Fruit fly (Drosophila melanogaster): ENCODE measurements around the gene Ptp61F.

The Ptp61F gene

DNA sequence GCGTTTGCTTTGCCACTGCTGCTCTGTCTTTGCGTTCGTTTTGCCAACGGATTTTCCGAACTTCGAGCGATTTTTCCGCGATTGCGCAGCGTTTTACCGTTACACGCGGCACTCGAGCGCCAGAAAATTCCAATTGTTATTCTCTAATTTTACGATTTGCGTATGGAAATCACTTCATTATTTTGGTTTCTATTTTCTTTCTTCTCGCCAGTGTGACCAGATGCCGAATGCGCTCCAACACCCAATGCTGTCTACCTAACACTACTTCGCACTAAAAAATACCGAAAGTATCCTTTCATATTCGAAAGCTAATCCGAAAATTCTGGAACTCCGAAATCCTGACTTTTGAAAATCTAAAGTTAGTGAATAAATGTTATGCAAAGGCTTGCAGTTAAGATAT lies 21.4 kb upstream of the Ptp61F start, which contains the start of gene CG12084 (continued):
- TF ChIP-seq HmgZ (tag; optimal IDR thresholded peaks at IDR 0.05) (peak; percentile 2), Dek (tag; optimal IDR thresholded peaks at IDR 0.05) (no peak), CG16779 (GFP tag; IDR thresholded peaks at IDR 0.05) (no peak), pho (GFP tag; optimal IDR thresholded peaks at IDR 0.05) (no peak), Nf-YB (GFP tag; optimal IDR thresholded peaks at IDR 0.05) (no peak), CG12155 (GFP tag; optimal IDR thresholded peaks at IDR 0.05) (no peak), gro (GFP tag; optimal IDR thresholded peaks at IDR 0.05) (no peak), CG7963 (GFP tag; IDR thresholded peaks at IDR 0.05; ENCODE audit: partially characterized antibody) (no peak), CG2875 (GFP tag; optimal IDR thresholded peaks at IDR 0.05) (no peak), CG3726 (GFP tag; IDR thresholded peaks at IDR 0.05) (no peak), prd (optimal IDR thresholded peaks at IDR 0.05) (no peak), prd (GFP tag; IDR thresholded peaks at IDR 0.05) (no peak), mirr (GFP tag; optimal IDR thresholded peaks at IDR 0.05) (no peak), Xbp1 (GFP tag; optimal IDR thresholded peaks at IDR 0.05) (no peak), Atf6 (GFP tag; IDR thresholded peaks at IDR 0.05) (no peak), CG33213 (GFP tag; optimal IDR thresholded peaks at IDR 0.05) (peak; percentile 21), CG6854 (GFP tag; optimal IDR thresholded peaks at IDR 0.05) (peak; percentile 20), CG18619 (GFP tag; optimal IDR thresholded peaks at IDR 0.05) (no peak), br (optimal IDR thresholded peaks at IDR 0.05) (no peak), eyg (GFP tag; optimal IDR thresholded peaks at IDR 0.05) (no peak), CG7786 (GFP tag; optimal IDR thresholded peaks at IDR 0.05) (no peak), Fer3 (tag; optimal IDR thresholded peaks at IDR 0.05) (no peak), CG9215 (GFP tag; IDR thresholded peaks at IDR 0.05) (no peak), wek (GFP tag; optimal IDR thresholded peaks at IDR 0.05) (no peak), ro (GFP tag; IDR thresholded peaks at IDR 0.05) (no peak), Opbp (GFP tag; IDR thresholded peaks at IDR 0.05; ENCODE audit: partially characterized antibody) (no peak), HLH54F (GFP tag; optimal IDR thresholded peaks at IDR 0.05) (no peak), CG3163 (GFP tag; optimal IDR thresholded peaks at IDR 0.05) (no peak), CG3847 (GFP tag; IDR thresholded peaks at IDR 0.05) (no peak), NfI (GFP tag; optimal IDR thresholded peaks at IDR 0.05) (no peak), so (GFP tag; IDR thresholded peaks at IDR 0.05) (no peak), maf-S (GFP tag; optimal IDR thresholded peaks at IDR 0.05) (no peak), CG16863 (GFP tag; optimal IDR thresholded peaks at IDR 0.05) (no peak), MTF-1 (GFP tag; optimal IDR thresholded peaks at IDR 0.05; ENCODE audit: borderline replicate concordance) (no peak), danr (GFP tag; IDR thresholded peaks at IDR 0.05) (no peak), CG13296 (GFP tag; optimal IDR thresholded peaks at IDR 0.05) (no peak), ATbp (GFP tag; optimal IDR thresholded peaks at IDR 0.05) (peak; percentile 83), da (GFP tag; optimal IDR thresholded peaks at IDR 0.05) (no peak), CG4730 (GFP tag; IDR thresholded peaks at IDR 0.05) (no peak), CG15011 (GFP tag; optimal IDR thresholded peaks at IDR 0.05) (no peak), HLH3B (GFP tag; IDR thresholded peaks at IDR 0.05) (no peak), disco-r (GFP tag; optimal IDR thresholded peaks at IDR 0.05) (no peak), CG4424 (GFP tag; optimal IDR thresholded peaks at IDR 0.05) (no peak), sens (GFP tag) (peak; percentile 70), CG14014 (GFP tag; IDR thresholded peaks at IDR 0.05) (no peak), CG9727 (GFP tag; optimal IDR thresholded peaks at IDR 0.05) (no peak), dimm (GFP tag; IDR thresholded peaks at IDR 0.05) (no peak), Ets97D (GFP tag; optimal IDR thresholded peaks at IDR 0.05) (peak; percentile 27), crol (GFP tag; IDR thresholded peaks at IDR 0.05) (no peak), CG10267 (tag; optimal IDR thresholded peaks at IDR 0.05) (peak; percentile 64), CG17328 (GFP tag; IDR thresholded peaks at IDR 0.05) (no peak), zf30C (GFP tag; optimal IDR thresholded peaks at IDR 0.05) (no peak), inv (GFP tag; IDR thresholded peaks at IDR 0.05; ENCODE audit: partially characterized antibody) (no peak), CG17829 (tag; optimal IDR thresholded peaks at IDR 0.05) (peak; percentile 15)

Data from whole organism, embryonic.